Worm (Caenorhabditis elegans): ENCODE results near the gene C30A5.10.
A peak's percentile ranks its signal among the peaks of the same experiment; 100 is the strongest.

Gene C30A5.10

ce11 chrIII:8250007-8250683 lies 40.5 kb upstream of the C30A5.10 start, which contains the start of gene knl-1 (continued):
- TF ChIP-seq fos-1 (tag; optimal IDR thresholded peaks at IDR 0.05) (no peak), pqm-1 (tag; optimal IDR thresholded peaks at IDR 0.05) (peak; percentile 5), nfya-1 (tag; optimal IDR thresholded peaks at IDR 0.05; ENCODE audit: insufficient read depth) (peak; percentile 52)

ce11 chrIII:8249381-8249780 lies 39.7 kb upstream of the C30A5.10 start, which contains the start of the genes C02F5.10 and C02F5.2:
TSS of gene C02F5.10 (minus strand) at chrIII:8249481.
TSS of gene C02F5.2 (plus strand) at chrIII:8249619.
- TF ChIP-seq ztf-11 (tag; optimal IDR thresholded peaks at IDR 0.05) (no peak), nhr-77 (tag; optimal IDR thresholded peaks at IDR 0.05) (no peak), elt-2 (tag; optimal IDR thresholded peaks at IDR 0.05) (no peak), unc-39 (tag; optimal IDR thresholded peaks at IDR 0.05) (no peak), lsy-12 (tag; optimal IDR thresholded peaks at IDR 0.05) (no peak), mdl-1 (tag; optimal IDR thresholded peaks at IDR 0.05) (no peak), egl-27 (tag; optimal IDR thresholded peaks at IDR 0.05) (no peak), ceh-82 (tag; optimal IDR thresholded peaks at IDR 0.05) (no peak), fkh-2 (tag; optimal IDR thresholded peaks at IDR 0.05) (no peak), nhr-76 (tag; optimal IDR thresholded peaks at IDR 0.05) (no peak), hmg-11 (tag; optimal IDR thresholded peaks at IDR 0.05) (no peak), nhr-12 (tag; optimal IDR thresholded peaks at IDR 0.05) (no peak), nhr-67 (tag; optimal IDR thresholded peaks at IDR 0.05) (no peak), elt-3 (tag; optimal IDR thresholded peaks at IDR 0.05) (no peak), jun-1 (tag; optimal IDR thresholded peaks at IDR 0.05) (no peak), nhr-23 (tag; optimal IDR thresholded peaks at IDR 0.05) (no peak), egl-5 (tag; optimal IDR thresholded peaks at IDR 0.05) (no peak)

- TF ChIP-seq R02D3.7 (tag; optimal IDR thresholded peaks at IDR 0.05) = no peak
- no peak for TF ChIP-seq ZK546.5 (tag; optimal IDR thresholded peaks at IDR 0.05)
- no peak for TF ChIP-seq aly-2 (tag; optimal IDR thresholded peaks at IDR 0.05)
- no peak for TF ChIP-seq nhr-67 (tag; optimal IDR thresholded peaks at IDR 0.05)
- TF ChIP-seq mdl-1 (tag; optimal IDR thresholded peaks at IDR 0.05) = no peak
- no peak for TF ChIP-seq fos-1 (tag; optimal IDR thresholded peaks at IDR 0.05)
- TF ChIP-seq sea-2 (GFP tag; optimal IDR thresholded peaks at IDR 0.05) = no peak
- no peak for TF ChIP-seq nhr-28 (tag; optimal IDR thresholded peaks at IDR 0.05)
- TF ChIP-seq nfya-1 (tag; optimal IDR thresholded peaks at IDR 0.05; ENCODE audit: insufficient read depth) = no peak
- TF ChIP-seq mml-1 (tag; optimal IDR thresholded peaks at IDR 0.05) = no peak
- no peak for TF ChIP-seq ztf-4 (tag; optimal IDR thresholded peaks at IDR 0.05)
- no peak for TF ChIP-seq eor-1 (tag; optimal IDR thresholded peaks at IDR 0.05)
- no peak for TF ChIP-seq ceh-82 (tag; optimal IDR thresholded peaks at IDR 0.05)
- TF ChIP-seq lin-39 (tag; optimal IDR thresholded peaks at IDR 0.05) = no peak
- no peak for TF ChIP-seq elt-3 (tag; optimal IDR thresholded peaks at IDR 0.05)
Observed at ce11 chrIII:8247051-8247450, 37.4 kb upstream of the C30A5.10 start, which contains the start of gene C02F5.13. TSS of gene C02F5.13 (plus strand) at chrIII:8247351.

- TF ChIP-seq aly-2 (tag; optimal IDR thresholded peaks at IDR 0.05) (no peak), nhr-28 (tag; optimal IDR thresholded peaks at IDR 0.05) (no peak), skn-1 (tag; optimal IDR thresholded peaks at IDR 0.05) (no peak), mml-1 (tag; optimal IDR thresholded peaks at IDR 0.05) (no peak), nhr-11 (tag; optimal IDR thresholded peaks at IDR 0.05) (no peak), elt-3 (tag; optimal IDR thresholded peaks at IDR 0.05) (no peak), ztf-4 (tag; optimal IDR thresholded peaks at IDR 0.05) (no peak), unc-62 (GFP tag; optimal IDR thresholded peaks at IDR 0.05) (no peak), mdl-1 (tag; optimal IDR thresholded peaks at IDR 0.05) (no peak)
Observed at ce11 chrIII:8245591-8245990, 35.9 kb upstream of the C30A5.10 start, which contains the start of gene C02F5.3. TSS of gene C02F5.3 (plus strand) at chrIII:8245891.

ce11 chrIII:8244052-8244451 lies 34.4 kb upstream of the C30A5.10 start, which contains the start of the genes pbs-6 and cids-1:
TSS of gene pbs-6 (minus strand) at chrIII:8244092.
TSS of gene cids-1 (plus strand) at chrIII:8244445.
- TF ChIP-seq lin-15B (tag; optimal IDR thresholded peaks at IDR 0.05) (peak; percentile 27), nfya-1 (tag; optimal IDR thresholded peaks at IDR 0.05; ENCODE audit: insufficient read depth) (peak; percentile 36), skn-1 (tag; optimal IDR thresholded peaks at IDR 0.05) (peak; percentile 44), nhr-12 (tag; optimal IDR thresholded peaks at IDR 0.05) (no peak), pha-4 (tag; optimal IDR thresholded peaks at IDR 0.05) (peak; percentile 5), nhr-76 (tag; optimal IDR thresholded peaks at IDR 0.05) (no peak)
